Worm (Caenorhabditis elegans) whole organism, L1 larva: ENCODE results near the gene Y75B8A.44.

ENCODE experiments used
- C16A3.4 ChIP-seq: fragments of 150-350 bp; optimal IDR thresholded peaks from 2 replicates; lab custom pipeline; 2014; ENCODE audit warnings: missing biosample characterization, missing genetic modification characterization
- C34B4.2 ChIP-seq: sonication (generic microtip); optimal IDR thresholded peaks from 2 replicates; lab custom pipeline; 2017; ENCODE audit warnings: mild to moderate bottlenecking, missing genetic modification characterization, missing compliant biosample characterization
- F16B12.6 ChIP-seq: fragments of 150-350 bp; optimal IDR thresholded peaks from 2 replicates; lab custom pipeline; 2014; ENCODE audit warnings: missing biosample characterization, missing genetic modification characterization
- aha-1 ChIP-seq: fragments of 150-350 bp; optimal IDR thresholded peaks from 2 replicates; lab custom pipeline; 2014; ENCODE audit warnings: missing biosample characterization, missing genetic modification characterization
- alr-1 ChIP-seq: fragments of 200-800 bp; sonication (Bioruptor generic); optimal IDR thresholded peaks from 2 replicates; lab custom pipeline; 2018; ENCODE audit warnings: borderline replicate concordance, mild to moderate bottlenecking, missing genetic modification characterization, missing compliant biosample characterization
- aly-2 ChIP-seq: fragments of 150-350 bp; optimal IDR thresholded peaks from 2 replicates; lab custom pipeline; 2014; ENCODE audit warnings: missing biosample characterization, missing genetic modification characterization
- ceh-82 ChIP-seq, 3 experiments: fragments of 150-350 bp in 1 of 3; sonication (generic microtip) in 2 of 3; optimal IDR thresholded peaks; 2 replicates each; lab custom pipeline; 2014 to 2017; ENCODE audit warnings: missing biosample characterization in 3 of 3, missing genetic modification characterization in 3 of 3
- dpl-1 ChIP-seq, 3 experiments: fragments of 150-350 bp in 2 of 3; sonication (generic microtip) in 1 of 3; optimal IDR thresholded peaks; 2 replicates each; lab custom pipeline; 2014 to 2017; ENCODE audit warnings: missing biosample characterization in 3 of 3, missing genetic modification characterization in 3 of 3, missing genetic modification reagents in 3 of 3
- efl-1 ChIP-seq, 4 experiments: fragments of 150-350 bp; optimal IDR thresholded peaks in 3 of 4; peaks in 1 of 4; 1 replicate in 1 of 4; 2 replicates in 3 of 4; lab custom pipeline; 2014; ENCODE audit warnings: missing biosample characterization in 2 of 4, missing genetic modification characterization in 2 of 4, missing genetic modification reagents in 2 of 4
- efl-3 ChIP-seq: fragments of 200-800 bp; sonication (Bioruptor generic); optimal IDR thresholded peaks from 2 replicates; lab custom pipeline; 2018; ENCODE audit warnings: mild to moderate bottlenecking, missing genetic modification characterization, missing compliant biosample characterization
- egl-27 ChIP-seq, 2 experiments: fragments of 150-350 bp in 1 of 2; sonication (generic microtip); optimal IDR thresholded peaks; 3 replicates each; lab custom pipeline; 2017 to 2018; ENCODE audit warnings: missing biosample characterization in 2 of 2, missing genetic modification characterization in 2 of 2, missing genetic modification reagents in 2 of 2
- ets-5 ChIP-seq: fragments of 200-800 bp; sonication (Bioruptor generic); IDR thresholded peaks from 2 replicates; pipeline ENCODE4 v1.3.6; 2022; ENCODE audit warnings: missing genetic modification characterization, missing compliant biosample characterization
- fkh-4 ChIP-seq: sonication (generic microtip); optimal IDR thresholded peaks from 2 replicates; lab custom pipeline; 2016; ENCODE audit warnings: missing compliant biosample characterization, missing genetic modification characterization, borderline replicate concordance
- fkh-8 ChIP-seq: sonication (generic microtip); optimal IDR thresholded peaks from 2 replicates; lab custom pipeline; 2016; ENCODE audit warnings: mild to moderate bottlenecking, missing genetic modification characterization, missing compliant biosample characterization
- grh-1 ChIP-seq: fragments of 200-800 bp; sonication (Bioruptor generic); IDR thresholded peaks from 2 replicates; pipeline ENCODE4 v1.3.6; 2022; ENCODE audit warnings: missing genetic modification reagents, missing genetic modification characterization, missing compliant biosample characterization
- hlh-4 ChIP-seq: sonication (generic microtip); optimal IDR thresholded peaks from 2 replicates; lab custom pipeline; 2016; ENCODE audit warnings: mild to moderate bottlenecking, missing genetic modification characterization, missing compliant biosample characterization
- irx-1 ChIP-seq: sonication (generic microtip); optimal IDR thresholded peaks from 2 replicates; lab custom pipeline; 2016; ENCODE audit warnings: missing genetic modification characterization, missing compliant biosample characterization
- jun-1 ChIP-seq: fragments of 150-350 bp; optimal IDR thresholded peaks from 2 replicates; lab custom pipeline; 2014; ENCODE audit warnings: missing biosample characterization, missing genetic modification reagents, missing genetic modification characterization
- lin-13 ChIP-seq: fragments of 150-350 bp; optimal IDR thresholded peaks from 2 replicates; lab custom pipeline; 2014; ENCODE audit warnings: missing biosample characterization, missing genetic modification reagents, missing genetic modification characterization
- lin-14 ChIP-seq: fragments of 200-800 bp; sonication (Bioruptor generic); optimal IDR thresholded peaks from 2 replicates; lab custom pipeline; 2018; ENCODE audit warnings: mild to moderate bottlenecking, missing genetic modification characterization, moderate library complexity, missing compliant biosample characterization
- lin-39 ChIP-seq: fragments of 150-350 bp; optimal IDR thresholded peaks from 2 replicates; lab custom pipeline; 2014; ENCODE audit warnings: missing biosample characterization, missing genetic modification reagents, missing genetic modification characterization
- mab-9 ChIP-seq: fragments of 200-800 bp; sonication (Bioruptor generic); IDR thresholded peaks from 2 replicates; pipeline ENCODE4 v1.3.6; 2022; ENCODE audit warnings: missing genetic modification reagents, missing genetic modification characterization, missing compliant biosample characterization
- mdl-1 ChIP-seq, 2 experiments: fragments of 150-350 bp; optimal IDR thresholded peaks; 2 replicates each; lab custom pipeline; 2014 to 2017; ENCODE audit warnings: missing biosample characterization in 2 of 2, missing genetic modification characterization in 2 of 2, inconsistent platforms in 1 of 2
- mep-1 ChIP-seq: fragments of 150-350 bp; optimal IDR thresholded peaks from 2 replicates; lab custom pipeline; 2014; ENCODE audit warnings: missing biosample characterization, missing genetic modification characterization
- nhr-11 ChIP-seq: fragments of 150-350 bp; optimal IDR thresholded peaks from 2 replicates; lab custom pipeline; 2014; ENCODE audit warnings: missing biosample characterization, missing genetic modification characterization
- nhr-12 ChIP-seq: sonication (generic microtip); optimal IDR thresholded peaks from 2 replicates; lab custom pipeline; 2017; ENCODE audit warnings: missing biosample characterization, missing genetic modification characterization
- nhr-20 ChIP-seq: sonication (generic microtip); optimal IDR thresholded peaks from 2 replicates; lab custom pipeline; 2016; ENCODE audit warnings: mild to moderate bottlenecking, missing genetic modification characterization, missing compliant biosample characterization
- nhr-237 ChIP-seq: fragments of 150-350 bp; optimal IDR thresholded peaks from 2 replicates; lab custom pipeline; 2014; ENCODE audit warnings: missing biosample characterization, missing genetic modification characterization
- nhr-47 ChIP-seq: sonication (generic microtip); optimal IDR thresholded peaks from 2 replicates; lab custom pipeline; 2016; ENCODE audit warnings: mild to moderate bottlenecking, missing genetic modification characterization, moderate library complexity, missing compliant biosample characterization
- nhr-71 ChIP-seq: sonication (generic microtip); optimal IDR thresholded peaks from 2 replicates; lab custom pipeline; 2016; ENCODE audit warnings: mild to moderate bottlenecking, missing genetic modification characterization, moderate library complexity, missing compliant biosample characterization
- nhr-77 ChIP-seq: fragments of 150-350 bp; optimal IDR thresholded peaks from 2 replicates; lab custom pipeline; 2014; ENCODE audit warnings: missing biosample characterization, missing genetic modification characterization
- nhr-84 ChIP-seq: sonication (generic microtip); optimal IDR thresholded peaks from 2 replicates; lab custom pipeline; 2017; ENCODE audit warnings: missing biosample characterization, missing genetic modification characterization
- nhr-85 ChIP-seq: sonication (generic microtip); peaks from one replicate; lab custom pipeline; 2016; ENCODE audit warnings: missing genetic modification characterization, inconsistent platforms, missing compliant biosample characterization
- rnt-1 ChIP-seq: sonication (generic microtip); optimal IDR thresholded peaks from 2 replicates; lab custom pipeline; 2016; ENCODE audit warnings: mild to moderate bottlenecking, missing genetic modification characterization, moderate library complexity, missing compliant biosample characterization
- skn-1 ChIP-seq: fragments of 150-350 bp; optimal IDR thresholded peaks from 2 replicates; lab custom pipeline; 2014; ENCODE audit warnings: missing biosample characterization, missing genetic modification characterization
- snpc-4 ChIP-seq: fragments of 150-350 bp; optimal IDR thresholded peaks from 2 replicates; lab custom pipeline; 2014; ENCODE audit warnings: missing biosample characterization, missing genetic modification characterization
- sox-4 ChIP-seq: sonication (generic microtip); optimal IDR thresholded peaks from 2 replicates; lab custom pipeline; 2016; ENCODE audit warnings: missing genetic modification characterization, missing compliant biosample characterization
- sptf-1 ChIP-seq: fragments of 150-350 bp; optimal IDR thresholded peaks from 2 replicates; lab custom pipeline; 2014; ENCODE audit warnings: missing biosample characterization, missing genetic modification characterization
- sup-37 ChIP-seq: fragments of 200-800 bp; sonication (Bioruptor generic); optimal IDR thresholded peaks from 2 replicates; lab custom pipeline; 2018; ENCODE audit warnings: mild to moderate bottlenecking, missing genetic modification characterization, missing compliant biosample characterization
- swsn-7 ChIP-seq: sonication (generic microtip); optimal IDR thresholded peaks from 2 replicates; lab custom pipeline; 2016; ENCODE audit warnings: missing genetic modification characterization, missing compliant biosample characterization
- tbx-2 ChIP-seq: sonication (generic microtip); optimal IDR thresholded peaks from 2 replicates; lab custom pipeline; 2016; ENCODE audit warnings: missing genetic modification characterization, missing compliant biosample characterization
- tlp-1 ChIP-seq: fragments of 150-350 bp; optimal IDR thresholded peaks from 2 replicates; lab custom pipeline; 2014; ENCODE audit warnings: missing biosample characterization, missing genetic modification characterization
- unc-130 ChIP-seq: fragments of 150-350 bp; optimal IDR thresholded peaks from 2 replicates; lab custom pipeline; 2017; ENCODE audit warnings: missing biosample characterization, missing genetic modification characterization, inconsistent platforms
- unc-62 ChIP-seq: fragments of 150-350 bp; optimal IDR thresholded peaks from 2 replicates; lab custom pipeline; 2014; ENCODE audit warnings: missing biosample characterization, missing genetic modification reagents, missing genetic modification characterization
- unc-86 ChIP-seq: sonication (generic microtip); optimal IDR thresholded peaks from 2 replicates; lab custom pipeline; 2016; ENCODE audit warnings: missing genetic modification characterization, missing compliant biosample characterization
- zag-1 ChIP-seq: fragments of 150-350 bp; optimal IDR thresholded peaks from 2 replicates; lab custom pipeline; 2014; ENCODE audit warnings: missing biosample characterization, missing genetic modification characterization

Gene Y75B8A.44

ce11 chrIII:12194190-12194589, at the start of gene Y75B8A.44:
Gene Y75B8A.44 (plus strand): TSS chrIII:12194490.
- TF ChIP-seq lin-13, result no peak

ce11 chrIII:12149958-12150357, 44.3 kb upstream of the Y75B8A.44 start:
- no peak for TF ChIP-seq nhr-71
- no peak for TF ChIP-seq efl-3 (GFP tag; lab: Kevin White, UChicago)
- TF ChIP-seq ets-5, result no peak
- no peak for TF ChIP-seq egl-27 (tag; optimal IDR thresholded peaks at IDR 0.05; lab: Kevin White, UChicago)
- TF ChIP-seq tbx-2 (tag; lab: Kevin White, UChicago), result peak; percentile 7
- TF ChIP-seq fkh-4 (tag; lab: Kevin White, UChicago), result no peak
- peak; percentile 11 for TF ChIP-seq lin-14 (GFP tag; lab: Kevin White, UChicago)
- no peak for TF ChIP-seq aha-1 (tag; lab: Kevin White, UChicago)
- TF ChIP-seq F16B12.6 (tag; lab: Kevin White, UChicago), result no peak

ce11 chrIII:12151100-12151499, 43.2 kb upstream of the Y75B8A.44 start:
- TF ChIP-seq mep-1, result no peak
- no peak for TF ChIP-seq efl-1 (optimal IDR thresholded peaks at IDR 0.05; lab: Kevin White, UChicago)
- TF ChIP-seq efl-1 (GFP tag; optimal IDR thresholded peaks at IDR 0.05 in 1 of 2; lab: Kevin White, UChicago), result peak in 1 of 2 experiments; percentile 83

ce11 chrIII:12152157-12152556, 42.1 kb upstream of the Y75B8A.44 start:
- TF ChIP-seq rnt-1 (tag; lab: Kevin White, UChicago) (peak; percentile 59), nhr-77 (tag; lab: Kevin White, UChicago) (no peak), F16B12.6 (tag; lab: Kevin White, UChicago) (peak; percentile 31), C16A3.4 (tag; lab: Kevin White, UChicago) (peak; percentile 44), unc-130 (tag; lab: Kevin White, UChicago) (no peak), sptf-1 (tag; lab: Kevin White, UChicago) (no peak), skn-1 (tag; lab: Kevin White, UChicago) (peak; percentile 80), fkh-8 (tag; lab: Kevin White, UChicago) (peak; percentile 27), unc-62 (GFP tag; lab: Kevin White, UChicago) (no peak), unc-86 (tag; lab: Kevin White, UChicago) (peak; percentile 27), nhr-20 (tag; lab: Kevin White, UChicago) (peak; percentile 42), alr-1 (tag; lab: Kevin White, UChicago) (no peak), sox-4 (no peak), mab-9 (no peak), nhr-12 (no peak), aly-2 (tag; lab: Kevin White, UChicago) (peak; percentile 55), fkh-4 (tag; lab: Kevin White, UChicago) (no peak), hlh-4 (tag; lab: Kevin White, UChicago) (no peak), jun-1 (no peak), ets-5 (no peak), ceh-82 (tag; optimal IDR thresholded peaks at IDR 0.05; lab: Kevin White, UChicago) (peak; percentile 0 to 63 (median 22)), nhr-84 (tag; lab: Kevin White, UChicago) (no peak), lin-14 (GFP tag; lab: Kevin White, UChicago) (peak; percentile 45), nhr-237 (tag; lab: Kevin White, UChicago) (no peak), tlp-1 (tag; lab: Kevin White, UChicago) (no peak), zag-1 (tag; lab: Kevin White, UChicago) (no peak), lin-13 (peak; percentile 34), irx-1 (tag; lab: Kevin White, UChicago) (peak; percentile 10), C34B4.2 (tag; lab: Kevin White, UChicago) (no peak), snpc-4 (peak; percentile 25), grh-1 (GFP tag; lab: Robert Waterston, UW) (no peak), nhr-85 (tag; lab: Kevin White, UChicago) (peak; percentile 60), swsn-7 (tag; lab: Kevin White, UChicago) (peak; percentile 37), mdl-1 (tag; optimal IDR thresholded peaks at IDR 0.05; lab: Kevin White, UChicago) (no peak), nhr-71 (peak; percentile 62), egl-27 (tag; optimal IDR thresholded peaks at IDR 0.05; lab: Kevin White, UChicago) (no peak), efl-3 (GFP tag; lab: Kevin White, UChicago) (no peak), dpl-1 (GFP tag; optimal IDR thresholded peaks at IDR 0.05; lab: Kevin White, UChicago) (peak; percentile 94 to 97 (median 95)), nhr-47 (tag; lab: Kevin White, UChicago) (peak; percentile 72), lin-39 (tag; lab: Kevin White, UChicago) (peak; percentile 65), sup-37 (no peak), nhr-11 (tag; lab: Kevin White, UChicago) (no peak)
